Worm (Caenorhabditis elegans) whole organism, L2 larva: ENCODE data around the gene K02B2.6.

Source experiments
- R02D3.7 ChIP-seq: fragments of 150-350 bp; optimal IDR thresholded peaks from 2 replicates; lab custom pipeline; 2014; ENCODE audit warnings: missing biosample characterization, missing genetic modification characterization
- aly-2 ChIP-seq: fragments of 150-350 bp; optimal IDR thresholded peaks from 2 replicates; lab custom pipeline; 2014; ENCODE audit warnings: missing biosample characterization, missing genetic modification characterization
- blmp-1 ChIP-seq: sonication (generic microtip); optimal IDR thresholded peaks from 2 replicates; lab custom pipeline; 2017; ENCODE audit warnings: missing genetic modification characterization, mild to moderate bottlenecking, missing compliant biosample characterization, antibody characterized with exemption, moderate library complexity; ENCODE audit not compliant: insufficient read depth
- ceh-82 ChIP-seq: fragments of 150-350 bp; optimal IDR thresholded peaks from 2 replicates; lab custom pipeline; 2014; ENCODE audit warnings: missing biosample characterization, missing genetic modification characterization
- dmd-4 ChIP-seq: sonication (generic microtip); optimal IDR thresholded peaks from 2 replicates; lab custom pipeline; 2017; ENCODE audit warnings: missing biosample characterization, missing genetic modification characterization
- fos-1 ChIP-seq: fragments of 150-350 bp; optimal IDR thresholded peaks from 2 replicates; lab custom pipeline; 2014; ENCODE audit warnings: missing biosample characterization, missing genetic modification characterization
- lin-13 ChIP-seq: fragments of 150-350 bp; optimal IDR thresholded peaks from 2 replicates; lab custom pipeline; 2014; ENCODE audit warnings: missing biosample characterization, missing genetic modification reagents, missing genetic modification characterization
- nhr-11 ChIP-seq: fragments of 150-350 bp; optimal IDR thresholded peaks from 2 replicates; lab custom pipeline; 2014; ENCODE audit warnings: missing biosample characterization, missing genetic modification characterization
- nhr-12 ChIP-seq: fragments of 150-350 bp; optimal IDR thresholded peaks from 2 replicates; lab custom pipeline; 2014; ENCODE audit warnings: missing biosample characterization, missing genetic modification characterization
- nhr-77 ChIP-seq: fragments of 150-350 bp; optimal IDR thresholded peaks from 2 replicates; lab custom pipeline; 2014; ENCODE audit warnings: missing biosample characterization, missing genetic modification characterization
- peb-1 ChIP-seq: fragments of 150-350 bp; optimal IDR thresholded peaks from 2 replicates; lab custom pipeline; 2014; ENCODE audit warnings: missing biosample characterization, missing genetic modification characterization
- snpc-4 ChIP-seq: fragments of 150-350 bp; optimal IDR thresholded peaks from 2 replicates; lab custom pipeline; 2014; ENCODE audit warnings: missing biosample characterization, missing genetic modification characterization
- unc-39 ChIP-seq: fragments of 150-350 bp; optimal IDR thresholded peaks from 2 replicates; lab custom pipeline; 2014; ENCODE audit warnings: missing biosample characterization, missing genetic modification characterization

ce11 chrIV:5977276-5977675 is 15.2 kb upstream of the K02B2.6 start:
- TF ChIP-seq R02D3.7 (tag; lab: Kevin White, UChicago): no peak
- no peak for TF ChIP-seq nhr-77 (tag; lab: Kevin White, UChicago)
- TF ChIP-seq lin-13: no peak
- no peak for TF ChIP-seq snpc-4 (tag; lab: Kevin White, UChicago)
- no peak for TF ChIP-seq aly-2
- no peak for TF ChIP-seq nhr-12 (tag; lab: Kevin White, UChicago)
- TF ChIP-seq unc-39 (tag; lab: Kevin White, UChicago): no peak
- no peak for TF ChIP-seq blmp-1 (tag; lab: Kevin White, UChicago)
- TF ChIP-seq fos-1 (tag; lab: Kevin White, UChicago): no peak
- no peak for TF ChIP-seq dmd-4 (tag; lab: Kevin White, UChicago)
- TF ChIP-seq ceh-82: no peak
- no peak for TF ChIP-seq nhr-11 (tag; lab: Kevin White, UChicago)
- TF ChIP-seq peb-1: no peak
